Fruit fly (Drosophila melanogaster) whole organism, embryonic: ENCODE results near the gene CG43675.

Source experiments
- Atf6 ChIP-seq: fragments of 200-800 bp; sonication (Bioruptor generic); IDR thresholded peaks from 2 replicates; pipeline ENCODE4 v1.3.6; 2022; ENCODE audit warnings: missing biosample characterization, missing genetic modification characterization
- Blimp-1 ChIP-seq: fragments of 200-800 bp; sonication (Bioruptor generic); optimal IDR thresholded peaks from 3 replicates; lab custom pipeline; 2018; ENCODE audit warnings: missing biosample characterization, missing genetic modification characterization, mild to moderate bottlenecking, moderate library complexity, missing genetic modification reagents
- CG10654 ChIP-seq: fragments of 200-800 bp; sonication (Bioruptor generic); optimal IDR thresholded peaks from 2 replicates; lab custom pipeline; 2016; ENCODE audit warnings: missing biosample characterization, missing genetic modification characterization
- CG11093 ChIP-seq: fragments of 200-800 bp; sonication (Bioruptor generic); IDR thresholded peaks from 3 replicates; pipeline ENCODE4 v1.3.6; 2022; ENCODE audit warnings: missing biosample characterization, missing genetic modification characterization
- CG11695 ChIP-seq: fragments of 200-800 bp; sonication (Bioruptor generic); IDR thresholded peaks from 3 replicates; pipeline ENCODE4 v1.3.6; 2022; ENCODE audit warnings: missing biosample characterization, missing genetic modification characterization
- CG12104 ChIP-seq: fragments of 200-800 bp; sonication (Bioruptor generic); optimal IDR thresholded peaks from 3 replicates; lab custom pipeline; 2016; ENCODE audit warnings: missing biosample characterization, missing genetic modification characterization
- CG13894 ChIP-seq: fragments of 200-800 bp; sonication (Bioruptor generic); optimal IDR thresholded peaks from 3 replicates; lab custom pipeline; 2018; ENCODE audit warnings: missing biosample characterization, mild to moderate bottlenecking, missing genetic modification characterization, moderate library complexity
- CG14014 ChIP-seq: fragments of 200-800 bp; sonication (Bioruptor generic); IDR thresholded peaks from 2 replicates; pipeline ENCODE4 v1.3.6; 2022; ENCODE audit warnings: missing biosample characterization, missing genetic modification characterization
- CG14050 ChIP-seq: fragments of 200-800 bp; sonication (Bioruptor generic); IDR thresholded peaks from 3 replicates; pipeline ENCODE4 v1.3.6; 2022; ENCODE audit warnings: missing biosample characterization, missing genetic modification characterization
- CG14441 ChIP-seq: fragments of 200-800 bp; sonication (Bioruptor generic); IDR thresholded peaks from 2 replicates; pipeline ENCODE4 v1.3.6; 2022; ENCODE audit warnings: missing biosample characterization, missing genetic modification characterization
- CG14710 ChIP-seq: fragments of 200-800 bp; sonication (Bioruptor generic); optimal IDR thresholded peaks from 3 replicates; lab custom pipeline; 2019; ENCODE audit warnings: missing biosample characterization, mild to moderate bottlenecking, missing genetic modification characterization, moderate library complexity
- CG15269 ChIP-seq: fragments of 200-800 bp; sonication (Bioruptor generic); optimal IDR thresholded peaks from 2 replicates; lab custom pipeline; 2018; ENCODE audit warnings: missing biosample characterization, mild to moderate bottlenecking, missing genetic modification characterization, moderate library complexity
- CG1529 ChIP-seq: fragments of 200-800 bp; sonication (Bioruptor generic); optimal IDR thresholded peaks from 3 replicates; lab custom pipeline; 2018; ENCODE audit warnings: missing biosample characterization, missing genetic modification characterization
- CG15514 ChIP-seq: fragments of 200-800 bp; sonication (Bioruptor generic); optimal IDR thresholded peaks from 3 replicates; lab custom pipeline; 2017; ENCODE audit warnings: missing biosample characterization, missing genetic modification characterization, mild to moderate bottlenecking, moderate library complexity, missing genetic modification reagents
- CG17829 ChIP-seq: fragments of 200-800 bp; optimal IDR thresholded peaks from 2 replicates; lab custom pipeline; 2019; ENCODE audit warnings: missing biosample characterization, mild to moderate bottlenecking, missing genetic modification characterization, moderate library complexity
- CG17912 ChIP-seq: fragments of 200-800 bp; sonication (Bioruptor generic); optimal IDR thresholded peaks from 2 replicates; lab custom pipeline; 2018; ENCODE audit warnings: missing biosample characterization, mild to moderate bottlenecking, missing genetic modification characterization
- CG18599 ChIP-seq: fragments of 200-800 bp; sonication (Bioruptor generic); optimal IDR thresholded peaks from 3 replicates; lab custom pipeline; 2017; ENCODE audit warnings: missing biosample characterization, missing genetic modification characterization, mild to moderate bottlenecking, moderate library complexity, missing genetic modification reagents
- CG2116 ChIP-seq: fragments of 200-800 bp; sonication (Bioruptor generic); optimal IDR thresholded peaks from 3 replicates; lab custom pipeline; 2018; ENCODE audit warnings: missing biosample characterization, mild to moderate bottlenecking, missing genetic modification characterization
- CG2875 ChIP-seq: fragments of 200-800 bp; sonication (Bioruptor generic); optimal IDR thresholded peaks from 2 replicates; lab custom pipeline; 2017; ENCODE audit warnings: missing biosample characterization, mild to moderate bottlenecking, missing genetic modification characterization, missing genetic modification reagents
- CG30431 ChIP-seq: fragments of 200-800 bp; sonication (Bioruptor generic); optimal IDR thresholded peaks from 2 replicates; lab custom pipeline; 2017; ENCODE audit warnings: missing biosample characterization, missing genetic modification characterization
- CG31365 ChIP-seq: fragments of 200-800 bp; sonication (Bioruptor generic); optimal IDR thresholded peaks from 2 replicates; lab custom pipeline; 2018; ENCODE audit warnings: missing biosample characterization, mild to moderate bottlenecking, missing genetic modification characterization
- CG3163 ChIP-seq: fragments of 200-800 bp; sonication (Bioruptor generic); optimal IDR thresholded peaks from 3 replicates; lab custom pipeline; 2016; ENCODE audit warnings: missing biosample characterization, missing genetic modification characterization
- CG8765 ChIP-seq: fragments of 200-800 bp; sonication (Bioruptor generic); IDR thresholded peaks from 2 replicates; pipeline ENCODE4 v1.3.6; 2022; ENCODE audit warnings: missing biosample characterization, missing genetic modification characterization
- CG9932 ChIP-seq: fragments of 200-800 bp; sonication (Bioruptor generic); IDR thresholded peaks from 2 replicates; pipeline ENCODE4 v1.3.6; 2022; ENCODE audit warnings: missing biosample characterization, missing genetic modification characterization
- Dbx ChIP-seq: fragments of 200-800 bp; sonication (Bioruptor generic); IDR thresholded peaks from 3 replicates; pipeline ENCODE4 v1.3.6; 2022; ENCODE audit warnings: missing biosample characterization, missing genetic modification characterization
- ERR ChIP-seq: fragments of 200-800 bp; sonication (Bioruptor generic); optimal IDR thresholded peaks from 2 replicates; lab custom pipeline; 2016; ENCODE audit warnings: missing biosample characterization, missing genetic modification characterization
- Hmx ChIP-seq: fragments of 200-800 bp; sonication (Bioruptor generic); optimal IDR thresholded peaks from 2 replicates; lab custom pipeline; 2016; ENCODE audit warnings: missing biosample characterization, missing genetic modification characterization
- Hr51 ChIP-seq, 2 experiments: fragments of 200-800 bp; sonication (Bioruptor generic); optimal IDR thresholded peaks; 2 replicates in 1 of 2; 3 replicates in 1 of 2; lab custom pipeline; 2016 to 2018; ENCODE audit warnings: missing biosample characterization in 2 of 2, missing genetic modification characterization in 2 of 2, mild to moderate bottlenecking in 1 of 2, moderate library complexity in 1 of 2
- Max ChIP-seq: fragments of 200-800 bp; sonication (Bioruptor generic); optimal IDR thresholded peaks from 2 replicates; lab custom pipeline; 2016; ENCODE audit warnings: missing biosample characterization, mild to moderate bottlenecking, missing genetic modification characterization
- Meics ChIP-seq: fragments of 200-800 bp; sonication (Bioruptor generic); optimal IDR thresholded peaks from 2 replicates; lab custom pipeline; 2017; ENCODE audit warnings: missing biosample characterization, mild to moderate bottlenecking, missing genetic modification characterization
- Oli ChIP-seq: fragments of 200-800 bp; sonication (Bioruptor generic); optimal IDR thresholded peaks from 2 replicates; lab custom pipeline; 2018; ENCODE audit warnings: missing biosample characterization, mild to moderate bottlenecking, missing genetic modification characterization, moderate library complexity
- bab2 ChIP-seq: fragments of 200-800 bp; sonication (Bioruptor generic); optimal IDR thresholded peaks from 2 replicates; lab custom pipeline; 2016; ENCODE audit warnings: missing biosample characterization, missing genetic modification characterization
- bcd ChIP-seq: fragments of 200-800 bp; sonication (Bioruptor generic); optimal IDR thresholded peaks from 2 replicates; lab custom pipeline; 2017; ENCODE audit warnings: missing biosample characterization, mild to moderate bottlenecking, missing genetic modification characterization
- bigmax ChIP-seq: fragments of 200-800 bp; sonication (Bioruptor generic); optimal IDR thresholded peaks from 2 replicates; lab custom pipeline; 2018; ENCODE audit warnings: missing biosample characterization, mild to moderate bottlenecking, missing genetic modification characterization
- br ChIP-seq: fragments of >200 bp; optimal IDR thresholded peaks from 2 replicates; lab custom pipeline; 2017
- caup ChIP-seq: fragments of 200-800 bp; sonication (Bioruptor generic); optimal IDR thresholded peaks from 3 replicates; lab custom pipeline; 2017; ENCODE audit warnings: missing biosample characterization, mild to moderate bottlenecking, missing genetic modification characterization, moderate library complexity; ENCODE audit not compliant: severe bottlenecking
- ci ChIP-seq: fragments of 200-800 bp; sonication (Bioruptor generic); IDR thresholded peaks from 3 replicates; pipeline ENCODE4 v1.3.6; 2022; ENCODE audit warnings: missing biosample characterization, missing genetic modification characterization
- dan ChIP-seq: fragments of 200-800 bp; sonication (Bioruptor generic); IDR thresholded peaks from 2 replicates; pipeline ENCODE4 v1.3.6; 2022; ENCODE audit warnings: missing biosample characterization, missing genetic modification characterization
- dpn ChIP-seq, 2 experiments: fragments of 200-800 bp; sonication (Bioruptor generic); optimal IDR thresholded peaks; 3 replicates each; lab custom pipeline; 2016; ENCODE audit warnings: missing biosample characterization in 2 of 2, missing genetic modification characterization in 2 of 2
- gcm ChIP-seq: fragments of 200-800 bp; sonication (Bioruptor generic); optimal IDR thresholded peaks from 2 replicates; lab custom pipeline; 2019; ENCODE audit warnings: missing biosample characterization, mild to moderate bottlenecking, missing genetic modification characterization, moderate library complexity
- inv ChIP-seq: fragments of 200-800 bp; sonication (Bioruptor generic); IDR thresholded peaks from 2 replicates; pipeline ENCODE4 v1.3.6; 2022; ENCODE audit warnings: missing biosample characterization, missing genetic modification characterization; ENCODE audit not compliant: partially characterized antibody
- knrl ChIP-seq: fragments of 200-800 bp; sonication (Bioruptor generic); IDR thresholded peaks from 3 replicates; pipeline ENCODE4 v1.3.6; 2022; ENCODE audit warnings: missing biosample characterization, missing genetic modification characterization; ENCODE audit not compliant: partially characterized antibody
- lab ChIP-seq: fragments of 200-800 bp; sonication (Bioruptor generic); optimal IDR thresholded peaks from 3 replicates; lab custom pipeline; 2017; ENCODE audit warnings: missing biosample characterization, missing genetic modification characterization, mild to moderate bottlenecking, moderate library complexity, missing genetic modification reagents
- odd ChIP-seq: fragments of 200-800 bp; sonication (Bioruptor generic); optimal IDR thresholded peaks from 2 replicates; lab custom pipeline; 2017; ENCODE audit warnings: missing biosample characterization, mild to moderate bottlenecking, missing genetic modification characterization
- pros ChIP-seq: fragments of 200-800 bp; sonication (Bioruptor generic); optimal IDR thresholded peaks from 3 replicates; lab custom pipeline; 2019; ENCODE audit warnings: missing biosample characterization, mild to moderate bottlenecking, missing genetic modification characterization, moderate library complexity
- run ChIP-seq: fragments of 200-800 bp; sonication (Bioruptor generic); optimal IDR thresholded peaks from 3 replicates; lab custom pipeline; 2018; ENCODE audit warnings: missing biosample characterization, mild to moderate bottlenecking, missing genetic modification characterization
- salm ChIP-seq: fragments of 200-800 bp; sonication (Bioruptor generic); optimal IDR thresholded peaks from 2 replicates; lab custom pipeline; 2018; ENCODE audit warnings: missing biosample characterization, mild to moderate bottlenecking, missing genetic modification characterization
- slp2 ChIP-seq: fragments of 200-800 bp; sonication (Bioruptor generic); optimal IDR thresholded peaks from 2 replicates; lab custom pipeline; 2016; ENCODE audit warnings: missing biosample characterization, missing genetic modification characterization
- vvl ChIP-seq: fragments of 200-800 bp; sonication (Bioruptor generic); IDR thresholded peaks from 2 replicates; pipeline ENCODE4 v1.3.6; 2022; ENCODE audit warnings: missing biosample characterization, missing genetic modification characterization

The CG43675 gene

dm6 chr3R:9342248-9342882 is 12.9 kb upstream of the CG43675 start (continued):
- TF ChIP-seq CG9932 (GFP tag; lab: Robert Waterston, UW) (peak; percentile 11; the same call in 1 of the 2 replicates), Max (GFP tag; lab: Kevin White, UChicago) (peak; percentile 49), run (tag; lab: Kevin White, UChicago) (peak; percentile 51), CG15269 (tag; lab: Kevin White, UChicago) (peak; percentile 68), Oli (tag; lab: Kevin White, UChicago) (peak; percentile 11), Meics (peak; percentile 60), CG1529 (GFP tag; lab: Kevin White, UChicago) (peak; percentile 43), CG14441 (GFP tag; lab: Robert Waterston, UW) (no peak), CG17912 (peak; percentile 72), inv (no peak), Hr51 (GFP tag; optimal IDR thresholded peaks at IDR 0.05; lab: Kevin White, UChicago) (peak in 1 of 2 experiments; percentile 17), dpn (GFP tag; optimal IDR thresholded peaks at IDR 0.05; lab: Kevin White, UChicago) (peak in 1 of 2 experiments; percentile 55), bcd (GFP tag; lab: Kevin White, UChicago) (peak; percentile 39), CG10654 (peak; percentile 20), bigmax (peak; percentile 18), dan (GFP tag; lab: Robert Waterston, UW) (no peak), ci (GFP tag; lab: Robert Waterston, UW) (peak; percentile 78), Hmx (GFP tag; lab: Kevin White, UChicago) (no peak), gcm (GFP tag; lab: Kevin White, UChicago) (peak; percentile 78), slp2 (GFP tag; lab: Kevin White, UChicago) (no peak), knrl (GFP tag; lab: Robert Waterston, UW) (no peak), vvl (GFP tag; lab: Robert Waterston, UW) (peak; percentile 77), CG14050 (no peak), Atf6 (GFP tag; lab: Robert Waterston, UW) (peak; percentile 53; the same call in 1 of the 2 replicates), CG31365 (tag; lab: Kevin White, UChicago) (no peak), CG13894 (peak; percentile 54), CG18599 (GFP tag; lab: Kevin White, UChicago) (peak; percentile 84), caup (GFP tag; lab: Kevin White, UChicago) (peak; percentile 68), ERR (no peak), CG11093 (GFP tag; lab: Robert Waterston, UW) (no peak), CG3163 (GFP tag; lab: Kevin White, UChicago) (no peak), CG11695 (peak; percentile 55; the same call in 2 of the 3 replicates), Dbx (GFP tag; lab: Robert Waterston, UW) (peak; percentile 6; the same call in 1 of the 3 replicates), CG14014 (peak; percentile 11; the same call in 1 of the 2 replicates), CG12104 (peak; percentile 57), CG2116 (GFP tag; lab: Kevin White, UChicago) (peak; percentile 16), br (lab: Kevin White, UChicago) (no peak), CG30431 (GFP tag; lab: Kevin White, UChicago) (no peak), CG15514 (GFP tag; lab: Kevin White, UChicago) (peak; percentile 69), lab (GFP tag; lab: Kevin White, UChicago) (peak; percentile 80), Blimp-1 (GFP tag; lab: Kevin White, UChicago) (peak; percentile 55), odd (GFP tag; lab: Kevin White, UChicago) (peak; percentile 65), CG8765 (GFP tag; lab: Robert Waterston, UW) (no peak), CG2875 (GFP tag; lab: Kevin White, UChicago) (peak; percentile 44), bab2 (GFP tag; lab: Kevin White, UChicago) (no peak), salm (peak; percentile 12), pros (GFP tag; lab: Kevin White, UChicago) (no peak), CG14710 (peak; percentile 56), CG17829 (tag; lab: Kevin White, UChicago) (peak; percentile 64)
